Worm (Caenorhabditis elegans): ENCODE measurements around the gene F57C12.6.

DNA sequence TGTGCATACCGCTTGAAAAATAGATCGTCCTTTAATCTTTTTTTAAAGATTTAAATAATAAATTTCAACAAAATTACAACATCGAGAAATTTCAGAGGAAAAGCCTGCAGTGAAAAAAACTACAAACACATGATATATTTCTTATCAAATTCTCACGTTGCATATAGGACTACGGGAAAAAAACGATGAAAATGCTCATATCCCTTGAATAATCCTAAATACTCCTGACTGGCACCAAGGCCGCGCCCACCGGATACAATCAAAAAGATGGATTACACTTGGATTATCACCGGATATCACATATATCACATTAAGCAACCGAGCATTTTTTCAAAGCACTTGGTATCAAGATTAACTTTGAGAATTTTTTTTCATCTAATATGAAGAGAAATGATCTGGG is 39.8 kb downstream of the F57C12.6 start:
- TF ChIP-seq hmbx-1 (tag; optimal IDR thresholded peaks at IDR 0.05) (no peak), sea-1 (GFP tag; conservative IDR thresholded peaks at IDR 0.05) (no peak), ama-1 (optimal IDR thresholded peaks at IDR 0.05) (no peak), hmg-4 (GFP tag; optimal IDR thresholded peaks at IDR 0.05) (no peak), flt-1 (GFP tag; IDR thresholded peaks at IDR 0.05) (no peak), scrt-1 (GFP tag; IDR thresholded peaks at IDR 0.05) (no peak), tra-4 (tag; optimal IDR thresholded peaks at IDR 0.05) (no peak), ceh-36 (tag; optimal IDR thresholded peaks at IDR 0.05) (no peak), ceh-13 (GFP tag; optimal IDR thresholded peaks at IDR 0.05) (no peak), ets-7 (tag; optimal IDR thresholded peaks at IDR 0.05) (no peak), hnd-1 (tag; optimal IDR thresholded peaks at IDR 0.05) (no peak)

Data from whole organism, early embryonic.